Worm (Caenorhabditis elegans) whole organism, L1 larva: Measurements from ENCODE around the gene F43C11.6.

ENCODE experiments used
- C16A3.4 ChIP-seq: fragments of 150-350 bp; optimal IDR thresholded peaks from 2 replicates; lab custom pipeline; 2014; ENCODE audit warnings: missing biosample characterization, missing genetic modification characterization
- F16B12.6 ChIP-seq: fragments of 150-350 bp; optimal IDR thresholded peaks from 2 replicates; lab custom pipeline; 2014; ENCODE audit warnings: missing biosample characterization, missing genetic modification characterization
- Y116A8C.19 ChIP-seq: sonication (generic microtip); optimal IDR thresholded peaks from 2 replicates; lab custom pipeline; 2016; ENCODE audit warnings: missing compliant biosample characterization, missing genetic modification characterization, borderline replicate concordance
- aha-1 ChIP-seq: fragments of 150-350 bp; optimal IDR thresholded peaks from 2 replicates; lab custom pipeline; 2014; ENCODE audit warnings: missing biosample characterization, missing genetic modification characterization
- ama-1 ChIP-seq: fragments of 150-350 bp; optimal IDR thresholded peaks from 2 replicates; lab custom pipeline; 2014
- ceh-8 ChIP-seq: fragments of 200-800 bp; sonication (Bioruptor generic); optimal IDR thresholded peaks from 2 replicates; lab custom pipeline; 2018; ENCODE audit warnings: mild to moderate bottlenecking, missing genetic modification characterization, moderate library complexity, missing compliant biosample characterization
- ceh-82 ChIP-seq, 3 experiments: fragments of 150-350 bp in 1 of 3; sonication (generic microtip) in 2 of 3; optimal IDR thresholded peaks; 2 replicates each; lab custom pipeline; 2014 to 2017; ENCODE audit warnings: missing biosample characterization in 3 of 3, missing genetic modification characterization in 3 of 3
- ceh-90 ChIP-seq: sonication (generic microtip); optimal IDR thresholded peaks from 2 replicates; lab custom pipeline; 2016; ENCODE audit warnings: missing genetic modification characterization, missing compliant biosample characterization
- ces-1 ChIP-seq: fragments of 150-350 bp; optimal IDR thresholded peaks from 2 replicates; lab custom pipeline; 2014; ENCODE audit warnings: missing biosample characterization, missing genetic modification reagents, missing genetic modification characterization
- dpl-1 ChIP-seq, 3 experiments: fragments of 150-350 bp in 2 of 3; sonication (generic microtip) in 1 of 3; optimal IDR thresholded peaks; 2 replicates each; lab custom pipeline; 2014 to 2017; ENCODE audit warnings: missing biosample characterization in 3 of 3, missing genetic modification characterization in 3 of 3, missing genetic modification reagents in 3 of 3
- efl-1 ChIP-seq, 4 experiments: fragments of 150-350 bp; optimal IDR thresholded peaks in 3 of 4; peaks in 1 of 4; 1 replicate in 1 of 4; 2 replicates in 3 of 4; lab custom pipeline; 2014; ENCODE audit warnings: missing biosample characterization in 2 of 4, missing genetic modification characterization in 2 of 4, missing genetic modification reagents in 2 of 4
- efl-3 ChIP-seq: fragments of 200-800 bp; sonication (Bioruptor generic); optimal IDR thresholded peaks from 2 replicates; lab custom pipeline; 2018; ENCODE audit warnings: mild to moderate bottlenecking, missing genetic modification characterization, missing compliant biosample characterization
- egl-13 ChIP-seq: sonication (generic microtip); optimal IDR thresholded peaks from 2 replicates; lab custom pipeline; 2016; ENCODE audit warnings: missing genotype, missing genetic modification reagents, missing genetic modification characterization, missing compliant biosample characterization
- elt-2 ChIP-seq: sonication (generic microtip); optimal IDR thresholded peaks from 2 replicates; lab custom pipeline; 2016; ENCODE audit warnings: missing genetic modification characterization, mild to moderate bottlenecking, inconsistent platforms, missing compliant biosample characterization, missing genetic modification reagents
- elt-3 ChIP-seq, 6 experiments: fragments of 150-350 bp in 1 of 6; sonication (generic microtip); optimal IDR thresholded peaks; 2 replicates each; lab custom pipeline; 2017 to 2018; ENCODE audit warnings: missing biosample characterization in 6 of 6, missing genetic modification characterization in 6 of 6, inconsistent platforms in 1 of 6
- ets-5 ChIP-seq: fragments of 200-800 bp; sonication (Bioruptor generic); IDR thresholded peaks from 2 replicates; pipeline ENCODE4 v1.3.6; 2022; ENCODE audit warnings: missing genetic modification characterization, missing compliant biosample characterization
- fkh-4 ChIP-seq: sonication (generic microtip); optimal IDR thresholded peaks from 2 replicates; lab custom pipeline; 2016; ENCODE audit warnings: missing compliant biosample characterization, missing genetic modification characterization, borderline replicate concordance
- fkh-8 ChIP-seq: sonication (generic microtip); optimal IDR thresholded peaks from 2 replicates; lab custom pipeline; 2016; ENCODE audit warnings: mild to moderate bottlenecking, missing genetic modification characterization, missing compliant biosample characterization
- fos-1 ChIP-seq: fragments of 150-350 bp; optimal IDR thresholded peaks from 2 replicates; lab custom pipeline; 2014; ENCODE audit warnings: missing biosample characterization, missing genetic modification characterization
- hlh-4 ChIP-seq: sonication (generic microtip); optimal IDR thresholded peaks from 2 replicates; lab custom pipeline; 2016; ENCODE audit warnings: mild to moderate bottlenecking, missing genetic modification characterization, missing compliant biosample characterization
- hpl-2 ChIP-seq: fragments of 150-350 bp; optimal IDR thresholded peaks from 2 replicates; lab custom pipeline; 2014; ENCODE audit warnings: missing biosample characterization, missing genetic modification reagents, missing genetic modification characterization
- lin-13 ChIP-seq: fragments of 150-350 bp; optimal IDR thresholded peaks from 2 replicates; lab custom pipeline; 2014; ENCODE audit warnings: missing biosample characterization, missing genetic modification reagents, missing genetic modification characterization
- lin-14 ChIP-seq: fragments of 200-800 bp; sonication (Bioruptor generic); optimal IDR thresholded peaks from 2 replicates; lab custom pipeline; 2018; ENCODE audit warnings: mild to moderate bottlenecking, missing genetic modification characterization, moderate library complexity, missing compliant biosample characterization
- lin-35 ChIP-seq, 2 experiments: fragments of 150-350 bp; optimal IDR thresholded peaks; 2 replicates each; lab custom pipeline; 2014; ENCODE audit warnings: missing biosample characterization in 2 of 2, missing genetic modification characterization in 2 of 2, missing genetic modification reagents in 2 of 2
- lsy-2 ChIP-seq, 2 experiments: fragments of 150-350 bp; optimal IDR thresholded peaks; 2 replicates each; lab custom pipeline; 2014; ENCODE audit warnings: missing biosample characterization in 2 of 2, missing genetic modification characterization in 2 of 2
- mab-9 ChIP-seq: fragments of 200-800 bp; sonication (Bioruptor generic); IDR thresholded peaks from 2 replicates; pipeline ENCODE4 v1.3.6; 2022; ENCODE audit warnings: missing genetic modification reagents, missing genetic modification characterization, missing compliant biosample characterization
- mdl-1 ChIP-seq, 2 experiments: fragments of 150-350 bp; optimal IDR thresholded peaks; 2 replicates each; lab custom pipeline; 2014 to 2017; ENCODE audit warnings: missing biosample characterization in 2 of 2, missing genetic modification characterization in 2 of 2, inconsistent platforms in 1 of 2
- mep-1 ChIP-seq: fragments of 150-350 bp; optimal IDR thresholded peaks from 2 replicates; lab custom pipeline; 2014; ENCODE audit warnings: missing biosample characterization, missing genetic modification characterization
- nhr-11 ChIP-seq: fragments of 150-350 bp; optimal IDR thresholded peaks from 2 replicates; lab custom pipeline; 2014; ENCODE audit warnings: missing biosample characterization, missing genetic modification characterization
- nhr-19 ChIP-seq: fragments of 200-800 bp; sonication (Bioruptor generic); conservative IDR thresholded peaks from 2 replicates; pipeline ENCODE4 v1.3.6; 2022; ENCODE audit warnings: missing genetic modification characterization, missing compliant biosample characterization
- nhr-237 ChIP-seq: fragments of 150-350 bp; optimal IDR thresholded peaks from 2 replicates; lab custom pipeline; 2014; ENCODE audit warnings: missing biosample characterization, missing genetic modification characterization
- nhr-77 ChIP-seq: fragments of 150-350 bp; optimal IDR thresholded peaks from 2 replicates; lab custom pipeline; 2014; ENCODE audit warnings: missing biosample characterization, missing genetic modification characterization
- nhr-90 ChIP-seq: sonication (generic microtip); optimal IDR thresholded peaks from 2 replicates; lab custom pipeline; 2016; ENCODE audit warnings: mild to moderate bottlenecking, missing genetic modification characterization, missing compliant biosample characterization; ENCODE audit not compliant: poor library complexity
- pax-3 ChIP-seq: fragments of 200-800 bp; sonication (Bioruptor generic); optimal IDR thresholded peaks from 2 replicates; lab custom pipeline; 2018; ENCODE audit warnings: mild to moderate bottlenecking, missing genetic modification characterization, moderate library complexity, missing compliant biosample characterization
- pqm-1 ChIP-seq: sonication (generic microtip); optimal IDR thresholded peaks from 3 replicates; lab custom pipeline; 2017; ENCODE audit warnings: missing biosample characterization, missing genetic modification characterization
- rnt-1 ChIP-seq: sonication (generic microtip); optimal IDR thresholded peaks from 2 replicates; lab custom pipeline; 2016; ENCODE audit warnings: mild to moderate bottlenecking, missing genetic modification characterization, moderate library complexity, missing compliant biosample characterization
- snu-23 ChIP-seq: sonication (generic microtip); optimal IDR thresholded peaks from 2 replicates; lab custom pipeline; 2016; ENCODE audit warnings: missing genetic modification characterization, missing compliant biosample characterization
- swsn-7 ChIP-seq: sonication (generic microtip); optimal IDR thresholded peaks from 2 replicates; lab custom pipeline; 2016; ENCODE audit warnings: missing genetic modification characterization, missing compliant biosample characterization
- tbx-2 ChIP-seq: sonication (generic microtip); optimal IDR thresholded peaks from 2 replicates; lab custom pipeline; 2016; ENCODE audit warnings: missing genetic modification characterization, missing compliant biosample characterization
- unc-130 ChIP-seq: fragments of 150-350 bp; optimal IDR thresholded peaks from 2 replicates; lab custom pipeline; 2017; ENCODE audit warnings: missing biosample characterization, missing genetic modification characterization, inconsistent platforms
- unc-86 ChIP-seq: sonication (generic microtip); optimal IDR thresholded peaks from 2 replicates; lab custom pipeline; 2016; ENCODE audit warnings: missing genetic modification characterization, missing compliant biosample characterization
- unc-98 ChIP-seq: fragments of 200-800 bp; sonication (Bioruptor generic); IDR thresholded peaks from 2 replicates; pipeline ENCODE4 v1.3.6; 2022; ENCODE audit warnings: missing genetic modification characterization, missing compliant biosample characterization
- vab-15 ChIP-seq: sonication (generic microtip); optimal IDR thresholded peaks from 2 replicates; lab custom pipeline; 2017; ENCODE audit warnings: missing genotype, mild to moderate bottlenecking, missing genetic modification characterization, missing compliant biosample characterization
- xbp-1 ChIP-seq: sonication (generic microtip); optimal IDR thresholded peaks from 2 replicates; lab custom pipeline; 2016; ENCODE audit warnings: missing genetic modification characterization, missing compliant biosample characterization
- zag-1 ChIP-seq: fragments of 150-350 bp; optimal IDR thresholded peaks from 2 replicates; lab custom pipeline; 2014; ENCODE audit warnings: missing biosample characterization, missing genetic modification characterization
- zip-4 ChIP-seq: fragments of 200-800 bp; sonication (Bioruptor generic); optimal IDR thresholded peaks from 2 replicates; lab custom pipeline; 2018; ENCODE audit warnings: mild to moderate bottlenecking, missing genetic modification characterization, moderate library complexity, missing compliant biosample characterization
- ztf-11 ChIP-seq, 2 experiments: sonication (generic microtip); optimal IDR thresholded peaks; 2 replicates each; lab custom pipeline; 2016 to 2017; ENCODE audit warnings: missing genetic modification characterization in 2 of 2, missing biosample characterization in 1 of 2, missing compliant biosample characterization in 1 of 2

F43C11.6 gene

DNA sequence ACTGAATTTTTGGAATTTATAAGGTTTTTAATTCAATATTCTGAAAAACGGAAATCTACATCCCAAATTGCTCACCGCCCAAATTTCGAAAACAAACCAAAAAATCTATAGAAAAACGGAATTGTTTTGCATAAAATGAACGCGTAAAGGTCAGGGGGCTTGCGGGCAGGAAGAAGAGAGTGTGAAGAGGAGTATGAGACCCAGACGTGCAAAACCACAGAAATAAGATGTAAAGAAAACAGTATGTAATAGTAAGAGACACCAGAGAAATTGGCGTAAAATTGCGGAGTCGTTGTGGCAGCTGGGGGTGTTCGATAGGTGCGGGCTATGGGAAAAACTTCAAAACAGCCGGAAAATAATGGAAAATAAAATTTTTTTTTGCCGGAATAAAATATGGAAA, 1.3 kb upstream of the F43C11.6 start:
- TF ChIP-seq lin-35 (GFP tag; optimal IDR thresholded peaks at IDR 0.05; lab: Kevin White, UChicago) = peak; percentile 10 to 23
- TF ChIP-seq mep-1 (tag; lab: Kevin White, UChicago) = peak; percentile 35
- no peak for TF ChIP-seq nhr-11 (tag; lab: Kevin White, UChicago)
- no peak for TF ChIP-seq xbp-1 (tag; lab: Kevin White, UChicago)
- no peak for TF ChIP-seq lin-13 (GFP tag; lab: Kevin White, UChicago)
- TF ChIP-seq efl-1 (optimal IDR thresholded peaks at IDR 0.05; lab: Kevin White, UChicago) = peak; percentile 34 to 44
- TF ChIP-seq efl-1 (GFP tag; optimal IDR thresholded peaks at IDR 0.05 in 1 of 2; lab: Kevin White, UChicago) = peak; percentile 18 to 20
- TF ChIP-seq ceh-90 (tag; lab: Kevin White, UChicago) = no peak
- no peak for TF ChIP-seq nhr-77 (tag; lab: Kevin White, UChicago)
- peak; percentile 78 for TF ChIP-seq rnt-1 (tag; lab: Kevin White, UChicago)
- peak; percentile 6 for TF ChIP-seq snu-23 (GFP tag; lab: Kevin White, UChicago)
- TF ChIP-seq nhr-90 (tag; lab: Kevin White, UChicago) = no peak
- TF ChIP-seq lsy-2 (tag; optimal IDR thresholded peaks at IDR 0.05; lab: Kevin White, UChicago) = peak in 1 of 2 experiments; percentile 10
- no peak for TF ChIP-seq unc-86
- TF ChIP-seq ceh-82 (tag; optimal IDR thresholded peaks at IDR 0.05; lab: Kevin White, UChicago) = no peak
- peak; percentile 61 for TF ChIP-seq lin-14
- no peak for TF ChIP-seq unc-130 (tag; lab: Kevin White, UChicago)
- TF ChIP-seq zip-4 (GFP tag; lab: Kevin White, UChicago) = no peak
- TF ChIP-seq F16B12.6 (tag; lab: Kevin White, UChicago) = peak; percentile 4

DNA sequence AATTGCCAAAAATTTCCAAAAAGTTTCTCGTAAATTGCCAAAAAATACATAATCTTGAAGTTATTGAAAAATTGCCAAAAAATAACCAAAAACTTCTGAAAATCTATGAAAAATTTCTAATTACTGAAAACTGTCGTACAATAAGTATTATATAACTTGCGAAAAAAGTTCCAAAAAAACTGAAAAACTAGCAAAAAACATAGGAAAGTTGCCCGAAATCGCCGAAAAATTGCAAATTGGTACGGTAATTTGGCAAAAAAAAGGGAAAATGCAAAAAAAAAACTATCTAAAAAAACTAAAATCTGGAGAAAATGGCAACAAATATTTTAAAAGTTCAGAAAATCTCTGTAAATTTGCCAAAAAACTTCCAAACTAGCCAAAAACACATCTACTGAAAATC, 714 bp upstream of the F43C11.6 start, which contains the start of gene enri-1:
Gene enri-1, minus strand, starts transcription at position 101 of the 400 bp plus-strand sequence.
- TF ChIP-seq ceh-90 (tag; lab: Kevin White, UChicago) (no peak), elt-2 (tag; lab: Kevin White, UChicago) (no peak), ceh-8 (GFP tag; lab: Kevin White, UChicago) (no peak), egl-13 (no peak), ets-5 (GFP tag; lab: Robert Waterston, UW) (no peak), C16A3.4 (tag; lab: Kevin White, UChicago) (no peak), fkh-8 (tag; lab: Kevin White, UChicago) (no peak), mdl-1 (tag; optimal IDR thresholded peaks at IDR 0.05; lab: Kevin White, UChicago) (no peak), ama-1 (no peak), unc-130 (tag; lab: Kevin White, UChicago) (no peak), fkh-4 (tag; lab: Kevin White, UChicago) (no peak), hlh-4 (tag; lab: Kevin White, UChicago) (no peak), unc-98 (GFP tag; lab: Robert Waterston, UW) (no peak), tbx-2 (no peak), ces-1 (GFP tag; lab: Kevin White, UChicago) (no peak), aha-1 (tag; lab: Kevin White, UChicago) (no peak), lsy-2 (tag; optimal IDR thresholded peaks at IDR 0.05; lab: Kevin White, UChicago) (no peak), nhr-11 (tag; lab: Kevin White, UChicago) (no peak), mab-9 (GFP tag; lab: Robert Waterston, UW) (no peak)

DNA sequence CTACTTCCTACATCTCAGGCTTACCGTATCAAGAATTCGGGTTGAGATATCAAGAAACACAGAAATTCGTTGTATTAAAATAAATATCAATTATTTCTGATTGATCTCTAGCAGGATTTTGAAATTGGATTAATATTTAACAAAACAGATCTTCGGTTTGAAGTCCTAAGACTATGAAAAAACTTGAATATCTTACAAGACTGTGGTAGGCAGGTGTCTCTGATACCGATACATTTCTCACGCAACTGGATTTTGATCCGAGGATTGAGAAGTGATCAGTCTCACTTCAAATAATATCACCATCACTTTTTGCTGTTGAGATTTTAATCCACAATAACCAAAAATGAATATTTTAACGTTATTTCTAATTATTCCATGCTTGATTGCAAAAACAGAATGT, 4.4 kb downstream of the F43C11.6 start, which contains the start of gene F43C11.4:
Gene F43C11.4, plus strand, starts transcription at position 301 of the 400 bp plus-strand sequence.
- no peak for TF ChIP-seq efl-3 (GFP tag; lab: Kevin White, UChicago)
- TF ChIP-seq pax-3 (tag; lab: Kevin White, UChicago) = no peak
- no peak for TF ChIP-seq zag-1
- no peak for TF ChIP-seq nhr-237 (tag; lab: Kevin White, UChicago)
- TF ChIP-seq hlh-4 (tag; lab: Kevin White, UChicago) = no peak
- no peak for TF ChIP-seq elt-2 (tag; lab: Kevin White, UChicago)
- TF ChIP-seq fos-1 (tag; lab: Kevin White, UChicago) = no peak
- no peak for TF ChIP-seq ztf-11 (tag; optimal IDR thresholded peaks at IDR 0.05; lab: Kevin White, UChicago)
- TF ChIP-seq hpl-2 (GFP tag; lab: Kevin White, UChicago) = no peak
- TF ChIP-seq ceh-82 (tag; optimal IDR thresholded peaks at IDR 0.05; lab: Kevin White, UChicago) = no peak
- no peak for TF ChIP-seq Y116A8C.19 (tag; lab: Kevin White, UChicago)
- no peak for TF ChIP-seq elt-3 (tag; optimal IDR thresholded peaks at IDR 0.05; lab: Kevin White, UChicago)
- TF ChIP-seq dpl-1 (GFP tag; optimal IDR thresholded peaks at IDR 0.05; lab: Kevin White, UChicago) = no peak
- no peak for TF ChIP-seq vab-15 (tag; lab: Kevin White, UChicago)
- TF ChIP-seq nhr-19 = no peak
- no peak for TF ChIP-seq ets-5 (GFP tag; lab: Robert Waterston, UW)
- TF ChIP-seq zip-4 (GFP tag; lab: Kevin White, UChicago) = no peak
- no peak for TF ChIP-seq pqm-1 (tag; lab: Kevin White, UChicago)
- no peak for TF ChIP-seq ceh-8 (GFP tag; lab: Kevin White, UChicago)
- no peak for TF ChIP-seq swsn-7 (tag; lab: Kevin White, UChicago)
